Worm (Caenorhabditis elegans): ENCODE data around the gene shpk-1.

The shpk-1 gene

DNA sequence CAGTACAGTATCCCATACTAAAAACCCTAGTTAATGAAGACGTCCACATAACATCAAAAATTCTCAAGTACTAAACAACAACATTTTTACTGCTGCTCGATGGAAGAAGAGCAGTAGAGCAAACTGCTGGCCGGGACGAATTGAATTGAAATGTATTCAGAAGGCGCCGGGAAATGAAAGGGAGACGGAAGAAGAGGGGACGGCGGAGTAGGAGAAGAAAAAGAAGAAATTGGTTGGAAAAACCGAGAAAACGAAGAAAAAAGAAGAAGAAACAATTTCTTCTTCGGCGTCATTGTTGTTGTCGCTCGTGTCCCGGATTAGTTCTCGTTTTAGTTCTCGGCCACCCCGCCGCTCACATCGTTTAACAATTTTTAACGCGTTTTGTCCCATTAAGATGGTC is 26.0 kb downstream of the shpk-1 start:
- TF ChIP-seq ces-1 (GFP tag; optimal IDR thresholded peaks at IDR 0.05) (peak; percentile 38), flh-1 (GFP tag; optimal IDR thresholded peaks at IDR 0.05) (no peak), lin-32 (GFP tag; optimal IDR thresholded peaks at IDR 0.05) (no peak), elt-3 (tag; optimal IDR thresholded peaks at IDR 0.05) (no peak), blmp-1 (tag; optimal IDR thresholded peaks at IDR 0.05) (no peak), nhr-237 (tag; optimal IDR thresholded peaks at IDR 0.05) (no peak), M03D4.4 (tag; optimal IDR thresholded peaks at IDR 0.05) (no peak)

- TF ChIP-seq snpc-4 (tag; optimal IDR thresholded peaks at IDR 0.05) (no peak), drap-1 (GFP tag; optimal IDR thresholded peaks at IDR 0.05) (no peak), mab-5 (tag; optimal IDR thresholded peaks at IDR 0.05) (no peak), pha-4 (tag; optimal IDR thresholded peaks at IDR 0.05) (no peak), unc-62 (GFP tag; optimal IDR thresholded peaks at IDR 0.05) (peak; percentile 23), hlh-1 (tag; optimal IDR thresholded peaks at IDR 0.05) (peak; percentile 71), elt-1 (tag; optimal IDR thresholded peaks at IDR 0.05; ENCODE audit: borderline replicate concordance, insufficient read depth) (no peak)
These were observed 27.4 kb downstream of the shpk-1 start for ce11 chrIII:13635235-13635634.

DNA sequence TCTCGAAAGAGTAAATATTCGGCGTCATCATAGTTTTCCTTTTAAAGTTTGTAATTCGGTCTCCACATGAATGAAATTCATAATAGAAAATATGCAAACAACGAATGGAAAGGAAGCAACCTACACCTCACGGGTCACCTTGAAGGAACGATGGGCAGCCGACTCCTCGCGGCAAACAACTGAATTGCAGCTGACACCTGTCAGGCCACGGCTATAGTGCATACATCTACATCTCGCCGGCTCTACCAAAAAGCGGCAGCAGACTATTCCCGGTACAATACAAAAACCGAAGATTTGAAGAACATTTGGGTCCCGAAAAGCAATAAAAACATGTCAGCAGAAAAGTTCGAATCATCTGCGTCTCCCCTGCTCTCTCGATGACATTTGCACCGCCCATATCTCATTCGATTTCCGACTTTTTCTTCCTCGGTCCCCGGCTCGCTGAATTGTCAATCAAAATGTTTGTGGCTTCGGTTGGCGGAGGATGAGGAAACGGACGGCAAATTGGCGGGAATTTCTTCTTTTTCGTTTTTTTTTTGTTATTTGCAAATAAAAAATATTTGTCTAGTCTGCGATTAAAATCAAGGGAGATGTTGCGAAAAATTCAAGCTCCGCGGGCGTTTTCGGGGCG is 28.0 kb downstream of the shpk-1 start:
- TF ChIP-seq mls-2 (tag; optimal IDR thresholded peaks at IDR 0.05): no peak
- peak; percentile 74 for TF ChIP-seq ces-1 (GFP tag; optimal IDR thresholded peaks at IDR 0.05)
- TF ChIP-seq unc-120 (tag; optimal IDR thresholded peaks at IDR 0.05; ENCODE audit: poor library complexity, severe bottlenecking): peak; percentile 53
- no peak for TF ChIP-seq cnd-1 (tag; optimal IDR thresholded peaks at IDR 0.05)
- peak; percentile 85 for TF ChIP-seq unc-62 (GFP tag; optimal IDR thresholded peaks at IDR 0.05)
- peak; percentile 34 for TF ChIP-seq hlh-1 (tag; optimal IDR thresholded peaks at IDR 0.05)

- TF ChIP-seq ces-1 (GFP tag; optimal IDR thresholded peaks at IDR 0.05): peak; percentile 91
- TF ChIP-seq ham-2 (GFP tag; optimal IDR thresholded peaks at IDR 0.05): no peak
- TF ChIP-seq mep-1 (tag; optimal IDR thresholded peaks at IDR 0.05): no peak
- no peak for TF ChIP-seq nhr-237 (tag; optimal IDR thresholded peaks at IDR 0.05)
These were observed 29.9 kb downstream of the shpk-1 start for ce11 chrIII:13637681-13638080.

- TF ChIP-seq mep-1 (tag; optimal IDR thresholded peaks at IDR 0.05): no peak
- no peak for TF ChIP-seq drap-1 (GFP tag; optimal IDR thresholded peaks at IDR 0.05)
- no peak for TF ChIP-seq bed-3 (GFP tag; optimal IDR thresholded peaks at IDR 0.05)
- no peak for TF ChIP-seq zip-8 (tag; optimal IDR thresholded peaks at IDR 0.05)
- no peak for TF ChIP-seq sem-2 (GFP tag; optimal IDR thresholded peaks at IDR 0.05)
- no peak for TF ChIP-seq hlh-1 (tag; optimal IDR thresholded peaks at IDR 0.05)
- no peak for TF ChIP-seq ceh-83 (GFP tag; optimal IDR thresholded peaks at IDR 0.05)
- no peak for TF ChIP-seq mab-5 (tag; optimal IDR thresholded peaks at IDR 0.05)
- TF ChIP-seq M03D4.4 (tag; optimal IDR thresholded peaks at IDR 0.05): no peak
- TF ChIP-seq nhr-237 (tag; optimal IDR thresholded peaks at IDR 0.05): no peak
- TF ChIP-seq flh-1 (GFP tag; optimal IDR thresholded peaks at IDR 0.05): no peak
- no peak for TF ChIP-seq lin-32 (GFP tag; optimal IDR thresholded peaks at IDR 0.05)
- no peak for TF ChIP-seq cnd-1 (tag; optimal IDR thresholded peaks at IDR 0.05)
- no peak for TF ChIP-seq mls-2 (tag; optimal IDR thresholded peaks at IDR 0.05)
- TF ChIP-seq ceh-39 (tag; optimal IDR thresholded peaks at IDR 0.05): no peak
- no peak for TF ChIP-seq nhr-2 (tag; optimal IDR thresholded peaks at IDR 0.05)
- no peak for TF ChIP-seq unc-39 (tag; optimal IDR thresholded peaks at IDR 0.05)
These were observed 32.2 kb downstream of the shpk-1 start for ce11 chrIII:13640003-13640499.

DNA sequence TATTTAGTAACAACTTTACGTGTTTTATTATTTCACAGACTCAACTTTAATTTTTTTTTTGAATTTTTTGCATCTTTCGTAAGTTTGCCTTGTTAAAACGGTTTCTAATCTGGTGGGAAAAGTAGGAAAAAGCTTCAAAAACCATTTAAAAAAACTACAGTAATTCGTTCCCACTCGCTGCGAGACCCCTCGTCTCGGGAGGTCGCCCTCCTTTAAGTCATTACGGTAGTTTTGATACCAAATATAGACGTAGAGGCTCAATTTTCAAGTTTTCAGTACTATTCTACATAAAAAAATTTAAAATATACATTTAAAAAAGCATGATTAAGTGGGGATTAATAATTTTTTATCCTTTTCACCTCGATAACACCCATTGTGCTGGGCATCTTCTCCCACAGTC is 33.0 kb downstream of the shpk-1 start:
- TF ChIP-seq sem-2 (GFP tag; optimal IDR thresholded peaks at IDR 0.05) (no peak), flh-1 (GFP tag; optimal IDR thresholded peaks at IDR 0.05) (no peak)

- TF ChIP-seq elt-3 (tag; optimal IDR thresholded peaks at IDR 0.05) (no peak), tbx-8 (GFP tag; optimal IDR thresholded peaks at IDR 0.05) (no peak), nhr-237 (tag; optimal IDR thresholded peaks at IDR 0.05) (no peak)
These were observed 33.8 kb downstream of the shpk-1 start, which contains the start of gene acbp-5 for ce11 chrIII:13641588-13641987. Gene acbp-5 (minus strand): TSS chrIII:13641688.
